Worm (Caenorhabditis elegans): ENCODE measurements around the gene T13B5.9.

DNA sequence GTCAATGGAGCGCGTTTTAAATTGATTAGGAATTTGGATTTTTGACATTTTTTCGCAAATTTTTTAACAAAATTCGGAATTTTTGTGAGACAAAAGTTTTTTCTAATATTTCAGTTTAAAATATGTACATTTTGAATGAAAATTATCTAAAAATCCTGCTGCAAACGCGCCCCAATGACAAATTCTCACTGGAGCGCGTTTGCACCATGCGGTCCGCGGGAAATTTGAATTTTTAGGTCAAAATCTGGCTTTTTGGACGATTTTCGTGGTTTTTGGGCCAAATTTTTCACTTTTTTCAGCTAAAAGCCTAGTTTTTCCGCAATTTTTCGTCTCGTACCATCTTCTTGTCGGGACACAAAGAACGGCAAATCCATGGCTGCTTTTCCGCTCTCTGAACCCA, 28.4 kb upstream of the T13B5.9 start:
- no peak for TF ChIP-seq Y22D7AL.16 (tag; optimal IDR thresholded peaks at IDR 0.05)
- TF ChIP-seq pha-4 (tag; optimal IDR thresholded peaks at IDR 0.05) = no peak
- no peak for TF ChIP-seq fax-1 (tag; optimal IDR thresholded peaks at IDR 0.05)
- TF ChIP-seq lin-11 (tag; optimal IDR thresholded peaks at IDR 0.05) = no peak

All from whole organism, late embryonic.